Worm (Caenorhabditis elegans): Measurements from ENCODE around the gene ZK285.2.

- TF ChIP-seq nhr-90 (tag; optimal IDR thresholded peaks at IDR 0.05): no peak
- no peak for TF ChIP-seq ama-1 (optimal IDR thresholded peaks at IDR 0.05)
- TF ChIP-seq ama-1 (GFP tag; optimal IDR thresholded peaks at IDR 0.05): no peak
- no peak for TF ChIP-seq unc-62 (GFP tag; optimal IDR thresholded peaks at IDR 0.05)
- no peak for TF ChIP-seq aptf-2 (GFP tag; conservative IDR thresholded peaks at IDR 0.05)
- TF ChIP-seq Y79H2A.3 (GFP tag; conservative IDR thresholded peaks at IDR 0.05): no peak
- no peak for TF ChIP-seq nfya-1 (tag; optimal IDR thresholded peaks at IDR 0.05; ENCODE audit: borderline replicate concordance, insufficient read depth)
- TF ChIP-seq F33H1.4 (GFP tag; IDR thresholded peaks at IDR 0.05): no peak
- TF ChIP-seq rec-8 (tag; optimal IDR thresholded peaks at IDR 0.05): no peak
- TF ChIP-seq tbp1 (GFP tag; optimal IDR thresholded peaks at IDR 0.05): no peak
- no peak for TF ChIP-seq let-526 (GFP tag; IDR thresholded peaks at IDR 0.05)
- no peak for TF ChIP-seq Y56A3A.18 (GFP tag; IDR thresholded peaks at IDR 0.05)
- TF ChIP-seq snpc-4 (GFP tag; optimal IDR thresholded peaks at IDR 0.05): no peak
- TF ChIP-seq snpc-4 (tag; optimal IDR thresholded peaks at IDR 0.05): no peak
- TF ChIP-seq madf-8 (GFP tag; conservative IDR thresholded peaks at IDR 0.05): no peak
These were observed 15.3 kb downstream of the ZK285.2 start, which contains the start of gene fbxa-100 for ce11 chrV:16061993-16062392.
